Fruit fly (Drosophila melanogaster): ENCODE measurements around the gene HLH4C.

DNA sequence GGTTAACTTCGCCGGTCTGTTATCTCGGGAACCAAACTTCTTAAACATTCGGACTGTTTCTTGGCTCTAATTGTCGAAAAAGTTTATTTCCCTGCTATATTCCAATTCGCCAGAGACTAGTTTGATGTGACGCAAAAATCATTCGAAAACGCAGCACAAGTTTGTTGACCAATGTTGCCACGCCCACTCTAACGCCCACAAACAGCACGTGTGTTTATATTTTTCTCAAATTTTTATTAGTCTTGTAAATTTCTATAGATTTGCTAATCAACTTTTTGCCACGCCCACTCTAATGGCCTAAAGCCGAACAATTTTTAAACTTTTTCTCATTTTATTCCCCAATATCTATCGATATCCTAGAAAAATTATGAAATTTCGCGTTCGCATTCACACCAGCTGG, 16.4 kb downstream of the HLH4C start, which contains the start of gene Alms1b:
- no peak for TF ChIP-seq Dfd (GFP tag; optimal IDR thresholded peaks at IDR 0.05)
- no peak for TF ChIP-seq rgr (GFP tag; optimal IDR thresholded peaks at IDR 0.05)
- TF ChIP-seq Hr83 (GFP tag; optimal IDR thresholded peaks at IDR 0.05; ENCODE audit: poor library complexity, severe bottlenecking), result no peak
- TF ChIP-seq N (GFP tag; optimal IDR thresholded peaks at IDR 0.05), result no peak
- no peak for TF ChIP-seq Rel (GFP tag; optimal IDR thresholded peaks at IDR 0.05)
- no peak for TF ChIP-seq Rel (tag; optimal IDR thresholded peaks at IDR 0.05)
- TF ChIP-seq psq (GFP tag; optimal IDR thresholded peaks at IDR 0.05), result no peak
- no peak for TF ChIP-seq br (GFP tag; optimal IDR thresholded peaks at IDR 0.05)
- TF ChIP-seq jim (GFP tag; optimal IDR thresholded peaks at IDR 0.05), result no peak
- TF ChIP-seq OdsH (GFP tag; optimal IDR thresholded peaks at IDR 0.05), result no peak
- no peak for TF ChIP-seq CrebA (GFP tag; optimal IDR thresholded peaks at IDR 0.05; ENCODE audit: borderline replicate concordance)
- no peak for TF ChIP-seq Hr78 (GFP tag; optimal IDR thresholded peaks at IDR 0.05)
- TF ChIP-seq h (GFP tag; optimal IDR thresholded peaks at IDR 0.05), result no peak
